Worm (Caenorhabditis elegans): Measurements from ENCODE around the gene C28G1.10.

ce11 chrX:8869112-8869675, 22.3 kb downstream of the C28G1.10 start, which contains the start of the genes ubc-22 and ubc-21:
- TF ChIP-seq ceh-82 (tag; optimal IDR thresholded peaks at IDR 0.05) (peak in 1 of 3 experiments; percentile 21), jun-1 (tag; optimal IDR thresholded peaks at IDR 0.05) (no peak), egl-27 (tag; optimal IDR thresholded peaks at IDR 0.05) (no peak), ztf-4 (tag; optimal IDR thresholded peaks at IDR 0.05) (no peak), nhr-77 (tag; optimal IDR thresholded peaks at IDR 0.05) (no peak), unc-62 (GFP tag; optimal IDR thresholded peaks at IDR 0.05) (no peak), ces-1 (GFP tag; optimal IDR thresholded peaks at IDR 0.05) (no peak), ama-1 (optimal IDR thresholded peaks at IDR 0.05) (no peak), fkh-10 (GFP tag; optimal IDR thresholded peaks at IDR 0.05) (peak; percentile 10), nhr-47 (tag; optimal IDR thresholded peaks at IDR 0.05) (no peak)
